Worm (Caenorhabditis elegans) whole organism, L2 larva: ENCODE data around the gene dnj-2.

Source experiments
- ZK546.5 ChIP-seq: sonication (generic microtip); optimal IDR thresholded peaks from 2 replicates; lab custom pipeline; 2017; ENCODE audit warnings: missing biosample characterization, missing genetic modification characterization
- egl-27 ChIP-seq: sonication (generic microtip); optimal IDR thresholded peaks from 3 replicates; lab custom pipeline; 2017; ENCODE audit warnings: missing biosample characterization, missing genetic modification reagents, missing genetic modification characterization
- lin-11 ChIP-seq: fragments of 150-350 bp; sonication (generic microtip); optimal IDR thresholded peaks from 2 replicates; lab custom pipeline; 2014; ENCODE audit warnings: missing biosample characterization, missing genetic modification characterization, inconsistent platforms, mixed read lengths
- lsy-2 ChIP-seq, 2 experiments: fragments of 150-350 bp in 1 of 2; sonication (generic microtip) in 1 of 2; optimal IDR thresholded peaks; 2 replicates each; lab custom pipeline; 2014 to 2017; ENCODE audit warnings: missing biosample characterization in 2 of 2, missing genetic modification characterization in 2 of 2
- nhr-11 ChIP-seq: fragments of 150-350 bp; optimal IDR thresholded peaks from 2 replicates; lab custom pipeline; 2014; ENCODE audit warnings: missing biosample characterization, missing genetic modification characterization
- nhr-12 ChIP-seq: fragments of 150-350 bp; optimal IDR thresholded peaks from 2 replicates; lab custom pipeline; 2014; ENCODE audit warnings: missing biosample characterization, missing genetic modification characterization
- nhr-23 ChIP-seq: fragments of 150-350 bp; optimal IDR thresholded peaks from 2 replicates; lab custom pipeline; 2014; ENCODE audit warnings: missing biosample characterization, missing genetic modification reagents, missing genetic modification characterization
- nhr-25 ChIP-seq: fragments of 150-350 bp; sonication (generic microtip); optimal IDR thresholded peaks from 3 replicates; lab custom pipeline; 2014; ENCODE audit warnings: missing biosample characterization, missing genetic modification characterization
- sma-9 ChIP-seq, 2 experiments: fragments of 150-350 bp in 1 of 2; sonication (generic microtip) in 1 of 2; optimal IDR thresholded peaks; 2 replicates each; lab custom pipeline; 2014 to 2016; ENCODE audit warnings: missing genetic modification characterization in 2 of 2, mild to moderate bottlenecking in 1 of 2, missing biosample characterization in 1 of 2, missing compliant biosample characterization in 1 of 2, missing genetic modification reagents in 1 of 2, moderate library complexity in 1 of 2
- snpc-4 ChIP-seq: fragments of 150-350 bp; optimal IDR thresholded peaks from 2 replicates; lab custom pipeline; 2014; ENCODE audit warnings: missing biosample characterization, missing genetic modification characterization
- zag-1 ChIP-seq: fragments of 150-350 bp; optimal IDR thresholded peaks from 2 replicates; lab custom pipeline; 2014; ENCODE audit warnings: missing biosample characterization, missing genetic modification characterization
- ztf-11 ChIP-seq: sonication (generic microtip); optimal IDR thresholded peaks from 2 replicates; lab custom pipeline; 2017; ENCODE audit warnings: missing biosample characterization, missing genetic modification characterization
- ztf-4 ChIP-seq: fragments of 150-350 bp; optimal IDR thresholded peaks from 2 replicates; lab custom pipeline; 2014; ENCODE audit warnings: missing biosample characterization, missing genetic modification characterization

- TF ChIP-seq lin-11 (tag; lab: Kevin White, UChicago) (no peak), ztf-4 (tag; lab: Kevin White, UChicago) (no peak), nhr-12 (tag; lab: Kevin White, UChicago) (no peak), lsy-2 (tag; optimal IDR thresholded peaks at IDR 0.05; lab: Kevin White, UChicago) (no peak), nhr-11 (tag; lab: Kevin White, UChicago) (no peak), ztf-11 (tag; lab: Kevin White, UChicago) (no peak), sma-9 (GFP tag; optimal IDR thresholded peaks at IDR 0.05; lab: Kevin White, UChicago) (no peak), sma-9 (tag; optimal IDR thresholded peaks at IDR 0.05; lab: Kevin White, UChicago) (no peak), zag-1 (tag; lab: Kevin White, UChicago) (no peak), ZK546.5 (tag; lab: Kevin White, UChicago) (no peak), egl-27 (tag; lab: Kevin White, UChicago) (no peak), nhr-23 (tag; lab: Kevin White, UChicago) (no peak), snpc-4 (tag; lab: Kevin White, UChicago) (no peak), nhr-25 (tag; lab: Kevin White, UChicago) (no peak)
Observed at ce11 chrIV:11332751-11333150, 19.0 kb upstream of the dnj-2 start, which contains the start of gene sart-3.
